Worm (Caenorhabditis elegans): Measurements from ENCODE around the gene F15A4.10.

Gene F15A4.10

DNA sequence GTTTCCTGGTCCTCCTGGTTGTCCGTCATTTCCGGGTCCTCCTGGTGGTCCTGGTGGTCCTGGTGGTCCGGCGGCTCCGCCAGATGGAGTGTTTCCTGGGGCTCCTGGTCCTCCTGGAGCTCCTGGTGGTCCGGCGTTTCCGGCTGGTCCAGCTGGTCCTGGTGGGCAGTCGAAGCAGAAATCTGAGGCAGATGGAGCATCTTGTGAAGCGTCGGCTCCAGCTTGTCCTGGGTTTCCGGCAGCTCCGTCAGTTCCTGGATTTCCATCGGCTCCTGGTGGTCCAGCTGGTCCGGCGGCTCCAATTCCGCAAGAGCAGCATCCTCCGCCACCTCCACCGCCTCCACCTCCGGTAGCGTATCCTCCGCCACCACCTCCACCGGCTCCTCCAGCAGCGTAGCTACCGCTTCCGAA is 9.1 kb upstream of the F15A4.10 start:
- TF ChIP-seq lin-13 (GFP tag; optimal IDR thresholded peaks at IDR 0.05) (no peak), aly-2 (tag; optimal IDR thresholded peaks at IDR 0.05) (no peak), elt-1 (tag; optimal IDR thresholded peaks at IDR 0.05) (no peak), sma-3 (GFP tag; optimal IDR thresholded peaks at IDR 0.05) (no peak), nhr-21 (tag; optimal IDR thresholded peaks at IDR 0.05) (no peak), skn-1 (tag; optimal IDR thresholded peaks at IDR 0.05) (no peak)

ce11 chrII:12491936-12492335 is 7.0 kb upstream of the F15A4.10 start, which contains the start of gene srz-6:
Gene srz-6, plus strand, starts transcription at chrII:12492236.
- TF ChIP-seq mab-5 (tag; optimal IDR thresholded peaks at IDR 0.05) (no peak), lin-39 (tag; optimal IDR thresholded peaks at IDR 0.05) (no peak), ztf-1 (GFP tag; conservative IDR thresholded peaks at IDR 0.05) (no peak), unc-39 (tag; optimal IDR thresholded peaks at IDR 0.05) (no peak), nhr-25 (tag; optimal IDR thresholded peaks at IDR 0.05) (no peak), ceh-82 (tag; optimal IDR thresholded peaks at IDR 0.05) (no peak)

ce11 chrII:12489903-12490302 is 4.9 kb upstream of the F15A4.10 start, which contains the start of gene T21B4.15:
Gene T21B4.15, plus strand, starts transcription at chrII:12490203.
- no peak for TF ChIP-seq ztf-1 (GFP tag; conservative IDR thresholded peaks at IDR 0.05)
- TF ChIP-seq R02D3.7 (tag; optimal IDR thresholded peaks at IDR 0.05), result no peak
- TF ChIP-seq gmeb-1 (tag; optimal IDR thresholded peaks at IDR 0.05), result no peak
- no peak for TF ChIP-seq unc-39 (tag; optimal IDR thresholded peaks at IDR 0.05)
- TF ChIP-seq nhr-11 (tag; optimal IDR thresholded peaks at IDR 0.05), result no peak

DNA sequence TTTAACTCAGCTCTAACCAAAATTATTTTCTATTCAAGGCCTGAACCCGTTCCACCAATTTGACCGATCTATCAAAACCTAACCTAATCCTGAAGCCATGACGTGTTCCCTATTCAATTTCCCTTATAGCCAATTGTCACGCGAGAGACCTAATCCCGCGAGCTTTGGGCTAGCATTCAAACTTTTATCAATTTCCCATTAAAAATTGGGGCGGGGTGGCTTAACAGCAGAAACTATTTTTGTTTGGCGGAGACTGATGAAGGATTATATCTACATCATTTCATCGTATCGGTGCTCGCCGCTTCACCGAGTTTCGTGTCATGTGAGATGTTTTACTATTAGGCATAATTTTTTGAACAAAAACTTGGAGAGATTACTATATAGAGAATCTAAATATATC is 3.9 kb upstream of the F15A4.10 start:
- TF ChIP-seq fos-1 (tag; optimal IDR thresholded peaks at IDR 0.05) (no peak), lsy-2 (tag; optimal IDR thresholded peaks at IDR 0.05) (no peak), sem-4 (tag; optimal IDR thresholded peaks at IDR 0.05) (no peak), ZK546.5 (tag; optimal IDR thresholded peaks at IDR 0.05) (no peak), ama-1 (optimal IDR thresholded peaks at IDR 0.05) (no peak), sma-9 (GFP tag; optimal IDR thresholded peaks at IDR 0.05) (no peak), sma-9 (tag; optimal IDR thresholded peaks at IDR 0.05) (no peak), skn-1 (tag; optimal IDR thresholded peaks at IDR 0.05) (no peak), zag-1 (tag; optimal IDR thresholded peaks at IDR 0.05) (no peak), gmeb-1 (tag; optimal IDR thresholded peaks at IDR 0.05) (no peak), nhr-23 (tag; optimal IDR thresholded peaks at IDR 0.05) (no peak)

ce11 chrII:12482622-12483021 is 2.3 kb downstream of the F15A4.10 start, which contains the start of gene fbxb-102:
Gene fbxb-102, plus strand, starts transcription at chrII:12482922.
- no peak for TF ChIP-seq lin-11 (tag; optimal IDR thresholded peaks at IDR 0.05)
- no peak for TF ChIP-seq nhr-21 (tag; optimal IDR thresholded peaks at IDR 0.05)
- TF ChIP-seq skn-1 (tag; optimal IDR thresholded peaks at IDR 0.05), result no peak
- no peak for TF ChIP-seq unc-55 (GFP tag; optimal IDR thresholded peaks at IDR 0.05)
- TF ChIP-seq lin-13 (GFP tag; optimal IDR thresholded peaks at IDR 0.05), result no peak
- no peak for TF ChIP-seq lin-39 (tag; optimal IDR thresholded peaks at IDR 0.05)
- TF ChIP-seq ceh-82 (tag; optimal IDR thresholded peaks at IDR 0.05), result no peak
- no peak for TF ChIP-seq sma-9 (GFP tag; optimal IDR thresholded peaks at IDR 0.05)
- no peak for TF ChIP-seq sma-9 (tag; optimal IDR thresholded peaks at IDR 0.05)
- no peak for TF ChIP-seq elt-1 (tag; optimal IDR thresholded peaks at IDR 0.05)
- no peak for TF ChIP-seq fos-1 (tag; optimal IDR thresholded peaks at IDR 0.05)
- TF ChIP-seq nhr-129 (tag; optimal IDR thresholded peaks at IDR 0.05), result no peak

ce11 chrII:12481645-12482044 is 3.3 kb downstream of the F15A4.10 start:
- TF ChIP-seq skn-1 (tag; optimal IDR thresholded peaks at IDR 0.05), result no peak
- TF ChIP-seq ztf-11 (tag; optimal IDR thresholded peaks at IDR 0.05), result no peak
- no peak for TF ChIP-seq fos-1 (tag; optimal IDR thresholded peaks at IDR 0.05)
- no peak for TF ChIP-seq nhr-21 (tag; optimal IDR thresholded peaks at IDR 0.05)
- TF ChIP-seq blmp-1 (tag; optimal IDR thresholded peaks at IDR 0.05; ENCODE audit: insufficient read depth), result no peak
- TF ChIP-seq ama-1 (optimal IDR thresholded peaks at IDR 0.05), result no peak
- no peak for TF ChIP-seq nhr-25 (tag; optimal IDR thresholded peaks at IDR 0.05)

DNA sequence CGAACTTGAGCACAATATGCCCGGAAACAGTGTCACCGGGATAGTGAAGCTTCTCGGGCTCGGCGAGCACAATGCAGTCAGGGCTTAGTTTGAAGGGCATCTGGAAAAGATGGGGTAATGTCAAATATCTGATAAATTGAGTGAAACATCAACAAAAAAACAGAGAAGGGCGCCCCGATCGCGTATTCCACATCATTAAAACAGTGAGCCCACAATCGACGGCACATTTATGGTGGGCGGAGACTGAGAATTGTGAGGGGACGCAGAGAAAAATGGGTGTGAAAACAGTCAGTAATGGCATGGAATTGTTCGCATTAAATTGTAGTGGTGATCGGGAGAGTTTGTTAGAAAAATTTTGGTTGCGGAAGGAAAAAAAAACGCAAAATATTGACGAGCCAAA is 4.1 kb downstream of the F15A4.10 start, which contains the start of gene arrd-9:
Gene arrd-9 (minus strand): TSS at position 101 of the 400 bp plus-strand sequence.
- TF ChIP-seq F13H6.1 (tag; optimal IDR thresholded peaks at IDR 0.05), result no peak
- no peak for TF ChIP-seq ztf-4 (tag; optimal IDR thresholded peaks at IDR 0.05)
- no peak for TF ChIP-seq ceh-16 (tag; optimal IDR thresholded peaks at IDR 0.05)
- TF ChIP-seq gmeb-1 (tag; optimal IDR thresholded peaks at IDR 0.05), result no peak
- no peak for TF ChIP-seq nhr-10 (tag; optimal IDR thresholded peaks at IDR 0.05)
- no peak for TF ChIP-seq nhr-25 (tag; optimal IDR thresholded peaks at IDR 0.05)
- TF ChIP-seq crh-2 (tag; optimal IDR thresholded peaks at IDR 0.05), result no peak
- TF ChIP-seq zag-1 (tag; optimal IDR thresholded peaks at IDR 0.05), result no peak
- TF ChIP-seq R02D3.7 (tag; optimal IDR thresholded peaks at IDR 0.05), result no peak
- no peak for TF ChIP-seq snpc-4 (tag; optimal IDR thresholded peaks at IDR 0.05)
- TF ChIP-seq sma-9 (GFP tag; optimal IDR thresholded peaks at IDR 0.05), result no peak
- TF ChIP-seq sma-9 (tag; optimal IDR thresholded peaks at IDR 0.05), result no peak
- no peak for TF ChIP-seq nhr-129 (tag; optimal IDR thresholded peaks at IDR 0.05)
- TF ChIP-seq alr-1 (tag; optimal IDR thresholded peaks at IDR 0.05), result no peak
- no peak for TF ChIP-seq lin-11 (tag; optimal IDR thresholded peaks at IDR 0.05)
- no peak for TF ChIP-seq dmd-4 (tag; optimal IDR thresholded peaks at IDR 0.05)
- no peak for TF ChIP-seq ztf-1 (GFP tag; conservative IDR thresholded peaks at IDR 0.05)
- TF ChIP-seq egl-27 (tag; optimal IDR thresholded peaks at IDR 0.05), result no peak
- TF ChIP-seq ztf-11 (tag; optimal IDR thresholded peaks at IDR 0.05), result no peak
- TF ChIP-seq mbf-1 (tag; optimal IDR thresholded peaks at IDR 0.05), result no peak

All from whole organism, L2 larva.